Fruit fly (Drosophila melanogaster): ENCODE data around the gene mus81.
A peak's percentile ranks its signal among the peaks of the same experiment; 100 is the strongest.

mus81 gene

DNA sequence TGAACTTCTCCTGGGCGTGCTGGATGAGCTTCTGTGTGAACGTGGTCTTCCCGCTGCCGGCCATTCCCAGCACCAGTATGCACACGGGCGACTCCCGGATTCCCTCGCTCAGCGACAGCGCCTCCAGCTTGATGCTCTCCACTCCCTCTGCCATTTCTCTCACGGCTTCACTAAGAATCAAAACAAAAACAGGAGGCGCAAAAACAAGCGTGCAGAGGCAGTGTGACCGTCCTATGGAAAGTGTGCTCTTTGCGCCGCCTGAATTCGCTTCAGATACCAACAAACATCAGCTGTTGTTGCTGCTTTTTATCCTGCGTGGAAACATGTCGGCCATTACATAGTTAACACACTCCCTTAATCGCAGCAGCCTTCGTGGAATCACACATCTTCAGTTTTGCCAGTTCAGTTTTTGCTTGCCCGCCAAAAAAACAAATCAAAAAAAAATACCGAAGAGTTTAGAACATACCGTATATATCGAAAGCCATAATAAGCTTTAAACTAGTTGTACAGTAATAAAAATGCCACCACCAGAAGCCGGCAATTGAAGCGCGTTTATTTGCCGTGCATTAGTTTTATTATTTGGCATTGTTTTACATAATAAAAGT is at the start of gene mus81, which contains the start of gene CG3704 (continued):
- TF ChIP-seq Xrp1 (GFP tag; IDR thresholded peaks at IDR 0.05) (no peak), otp (GFP tag; IDR thresholded peaks at IDR 0.05) (no peak), ci (GFP tag; IDR thresholded peaks at IDR 0.05) (no peak), slp2 (GFP tag; optimal IDR thresholded peaks at IDR 0.05) (no peak), Pdp1 (GFP tag; optimal IDR thresholded peaks at IDR 0.05) (peak in 1 of 2 experiments; percentile 22), Neu2 (GFP tag; optimal IDR thresholded peaks at IDR 0.05; ENCODE audit: borderline replicate concordance) (no peak), Sox100B (GFP tag; optimal IDR thresholded peaks at IDR 0.05) (no peak), pros (GFP tag; optimal IDR thresholded peaks at IDR 0.05) (no peak), CG16815 (GFP tag; optimal IDR thresholded peaks at IDR 0.05) (no peak), ewg (GFP tag; optimal IDR thresholded peaks at IDR 0.05) (peak; percentile 30), shn (GFP tag; optimal IDR thresholded peaks at IDR 0.05) (no peak), hbn (GFP tag; IDR thresholded peaks at IDR 0.05; ENCODE audit: partially characterized antibody) (peak; percentile 46), CG17612 (GFP tag; IDR thresholded peaks at IDR 0.05) (no peak), Lhr (GFP tag; optimal IDR thresholded peaks at IDR 0.05) (peak; percentile 39), HHEX (GFP tag; optimal IDR thresholded peaks at IDR 0.05) (no peak), bigmax (GFP tag; optimal IDR thresholded peaks at IDR 0.05) (no peak), Lpt (GFP tag; optimal IDR thresholded peaks at IDR 0.05) (no peak), Bgb (GFP tag; IDR thresholded peaks at IDR 0.05; ENCODE audit: partially characterized antibody) (0 out of 2 replicates have a peak, but pooled peaks have one; percentile 18), CG14965 (GFP tag; optimal IDR thresholded peaks at IDR 0.05; ENCODE audit: borderline replicate concordance) (no peak), trem (tag; optimal IDR thresholded peaks at IDR 0.05) (peak; percentile 52), CG5953 (GFP tag; IDR thresholded peaks at IDR 0.05) (no peak), Hr78 (GFP tag; optimal IDR thresholded peaks at IDR 0.05) (no peak), CG15269 (tag; optimal IDR thresholded peaks at IDR 0.05) (no peak), CG14710 (tag; optimal IDR thresholded peaks at IDR 0.05) (peak; percentile 45), H2.0 (GFP tag; IDR thresholded peaks at IDR 0.05) (no peak), p53 (GFP tag; optimal IDR thresholded peaks at IDR 0.05) (no peak), nerfin-2 (GFP tag; IDR thresholded peaks at IDR 0.05; ENCODE audit: partially characterized antibody) (no peak), Adf1 (GFP tag; IDR thresholded peaks at IDR 0.05) (0 out of 2 replicates have a peak, but pooled peaks have one; percentile 10), gfzf (GFP tag; optimal IDR thresholded peaks at IDR 0.05) (peak; percentile 79), kay (GFP tag; optimal IDR thresholded peaks at IDR 0.05) (no peak), grau (tag; optimal IDR thresholded peaks at IDR 0.05) (peak; percentile 11), Ets97D (GFP tag; optimal IDR thresholded peaks at IDR 0.05) (no peak), CG17328 (GFP tag; IDR thresholded peaks at IDR 0.05) (no peak), Dip2 (GFP tag; IDR thresholded peaks at IDR 0.05) (no peak), caup (GFP tag; optimal IDR thresholded peaks at IDR 0.05; ENCODE audit: severe bottlenecking) (no peak), CG1024 (GFP tag; IDR thresholded peaks at IDR 0.05) (no peak), CG18599 (GFP tag; optimal IDR thresholded peaks at IDR 0.05) (no peak), onecut (GFP tag; IDR thresholded peaks at IDR 0.05) (no peak), dimm (GFP tag; IDR thresholded peaks at IDR 0.05) (no peak), CG3065 (GFP tag; optimal IDR thresholded peaks at IDR 0.05) (no peak), Sry-δ (GFP tag; optimal IDR thresholded peaks at IDR 0.05) (peak; percentile 86), dati (GFP tag; IDR thresholded peaks at IDR 0.05) (no peak), phol (tag; optimal IDR thresholded peaks at IDR 0.05) (peak; percentile 70), mld (GFP tag; IDR thresholded peaks at IDR 0.05; ENCODE audit: partially characterized antibody) (no peak), CG32772 (GFP tag; IDR thresholded peaks at IDR 0.05) (no peak), Sin3A (optimal IDR thresholded peaks at IDR 0.05) (peak; percentile 88), CG12299 (tag; optimal IDR thresholded peaks at IDR 0.05) (no peak), croc (GFP tag; conservative IDR thresholded peaks at IDR 0.05) (no peak), cato (GFP tag; optimal IDR thresholded peaks at IDR 0.05; ENCODE audit: borderline replicate concordance) (no peak), gcm2 (GFP tag; optimal IDR thresholded peaks at IDR 0.05) (no peak)
